Worm (Caenorhabditis elegans) whole organism, mixed stage, embryonic: ENCODE data around the gene B0001.4.

Experiments
- flh-1 ChIP-seq: fragments of 200-800 bp; sonication (Bioruptor generic); optimal IDR thresholded peaks from 2 replicates; lab custom pipeline; 2018; ENCODE audit warnings: mild to moderate bottlenecking, missing genetic modification characterization, moderate library complexity, missing compliant biosample characterization
- lin-13 ChIP-seq: fragments of 150-350 bp; optimal IDR thresholded peaks from 2 replicates; lab custom pipeline; 2014; ENCODE audit warnings: missing biosample characterization, missing genetic modification characterization
- mep-1 ChIP-seq: fragments of 150-350 bp; optimal IDR thresholded peaks from 2 replicates; lab custom pipeline; 2017; ENCODE audit warnings: missing biosample characterization, missing genetic modification reagents, missing genetic modification characterization, inconsistent platforms
- nhr-28 ChIP-seq: fragments of 150-350 bp; optimal IDR thresholded peaks from 2 replicates; lab custom pipeline; 2014; ENCODE audit warnings: missing biosample characterization, missing genetic modification characterization
- pha-4 ChIP-seq: fragments of 150-350 bp; optimal IDR thresholded peaks from 2 replicates; lab custom pipeline; 2018; ENCODE audit warnings: missing biosample characterization, missing genetic modification reagents, missing genetic modification characterization
- sptf-1 ChIP-seq: sonication (generic microtip); optimal IDR thresholded peaks from 2 replicates; lab custom pipeline; 2017; ENCODE audit warnings: mild to moderate bottlenecking, missing genetic modification characterization, moderate library complexity, missing compliant biosample characterization
- unc-39 ChIP-seq: fragments of 150-350 bp; optimal IDR thresholded peaks from 2 replicates; lab custom pipeline; 2014; ENCODE audit warnings: missing biosample characterization, missing genetic modification characterization
- unc-62 ChIP-seq: fragments of 150-350 bp; optimal IDR thresholded peaks from 2 replicates; lab custom pipeline; 2014; ENCODE audit warnings: missing biosample characterization, missing genetic modification reagents, missing genetic modification characterization

DNA sequence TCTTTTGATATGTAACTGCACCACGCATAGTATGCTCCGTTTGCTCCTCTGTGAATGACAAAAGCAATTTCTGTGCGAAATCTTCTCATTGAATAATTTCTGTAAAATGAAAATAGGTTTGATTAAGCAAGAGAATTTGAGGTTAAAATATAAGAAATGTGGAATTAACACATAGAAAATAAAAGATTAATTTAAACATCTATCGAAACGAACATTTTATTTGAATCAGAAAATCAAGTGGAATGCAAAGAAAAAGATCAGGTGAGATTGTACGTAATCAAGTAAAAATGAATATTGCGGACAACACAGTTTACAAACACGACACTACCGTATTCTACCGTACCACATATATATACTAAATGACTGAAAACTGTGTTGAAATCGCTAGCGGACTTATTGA, 3.0 kb upstream of the B0001.4 start, which contains the start of gene B0001.8:
- TF ChIP-seq sptf-1 (tag; lab: Kevin White, UChicago) = no peak
- no peak for TF ChIP-seq flh-1
- no peak for TF ChIP-seq unc-62 (GFP tag; lab: Kevin White, UChicago)
- TF ChIP-seq mep-1 (tag; lab: Kevin White, UChicago) = no peak
- TF ChIP-seq lin-13 (tag; lab: Kevin White, UChicago) = no peak
- TF ChIP-seq nhr-28 = no peak
- no peak for TF ChIP-seq pha-4 (tag; lab: Kevin White, UChicago)
- no peak for TF ChIP-seq unc-39 (tag; lab: Kevin White, UChicago)
